ENCODE assay signal across 2 fruit fly cellular contexts in the genomic region with DNA sequence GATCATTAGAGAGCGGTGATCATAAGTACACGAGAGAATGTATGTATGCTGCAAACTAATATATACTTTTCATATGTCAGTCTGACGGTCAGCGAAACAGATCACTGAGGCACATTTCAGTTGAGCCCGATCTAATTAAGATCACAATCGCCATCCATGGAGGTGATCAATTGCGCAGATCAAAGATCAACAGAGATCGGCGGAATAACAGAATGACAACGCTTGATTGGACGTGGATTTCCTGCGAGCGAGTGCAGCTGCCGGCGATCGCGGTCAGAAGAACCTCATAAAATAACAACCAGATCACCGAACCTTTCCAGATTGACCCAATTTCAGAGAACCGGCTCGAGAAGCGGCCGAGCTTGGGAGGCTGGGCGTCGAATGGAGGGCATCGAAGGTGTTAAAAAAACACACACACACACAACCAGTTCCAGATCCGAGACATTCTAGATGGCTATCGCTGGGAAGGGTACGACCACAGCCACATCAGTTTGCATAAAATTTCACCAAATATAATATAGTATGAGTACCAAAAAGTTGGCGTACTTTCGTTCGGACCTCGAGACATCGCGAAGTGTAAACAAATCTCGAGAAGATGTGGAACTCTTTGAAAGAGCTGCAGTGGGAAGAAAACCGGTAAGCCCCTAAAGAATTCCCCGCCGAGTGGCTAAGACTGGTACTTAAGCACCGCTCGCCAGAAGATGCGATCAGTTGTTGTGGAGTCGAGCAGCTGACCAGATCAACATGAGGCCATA.
TF ChIP-seq lines count a peak whose summit lies in the region.

A gene (plus strand): TSS at position 705 of the 755 bp plus-strand sequence.

- TF ChIP-seq CTCF in whole organism, embryonic (GFP tag; optimal IDR thresholded peaks at IDR 0.05; lab: Kevin White, UChicago): no peak

TF ChIP-seq in whole organism, embryonic, 481 proteins besides CTCF, POLR2A, EP300 and RAD21:
- no peak for TF ChIP-seq CG3407 (GFP tag; optimal IDR thresholded peaks at IDR 0.05; lab: Kevin White, UChicago)
- TF ChIP-seq Ets65A (GFP tag; lab: Kevin White, UChicago): peak; percentile 36
- TF ChIP-seq CG6654 (GFP tag; optimal IDR thresholded peaks at IDR 0.05; lab: Kevin White, UChicago): no peak
- no peak for TF ChIP-seq lov (optimal IDR thresholded peaks at IDR 0.05; lab: Kevin White, UChicago)
- TF ChIP-seq lov (GFP tag; IDR thresholded peaks at IDR 0.05; lab: Robert Waterston, UW): no peak
TF ChIP-seq in whole organism, embryonic: peak in this region for 1.

TF ChIP-seq in whole organism, prepupa, 60 proteins besides CTCF, POLR2A, EP300 and RAD21:
- TF ChIP-seq achi (GFP tag; optimal IDR thresholded peaks at IDR 0.05; lab: Kevin White, UChicago): no peak
- TF ChIP-seq eg (GFP tag; IDR thresholded peaks at IDR 0.05; lab: Robert Waterston, UW): no peak
- no peak for TF ChIP-seq Sox14 (GFP tag; optimal IDR thresholded peaks at IDR 0.05; lab: Kevin White, UChicago)
- no peak for TF ChIP-seq Ets96B (tag; optimal IDR thresholded peaks at IDR 0.05; lab: Kevin White, UChicago)
- TF ChIP-seq CG10669 (GFP tag; optimal IDR thresholded peaks at IDR 0.05; lab: Kevin White, UChicago): no peak
- no peak for TF ChIP-seq CG6163 (GFP tag; IDR thresholded peaks at IDR 0.05; lab: Robert Waterston, UW)
- no peak for TF ChIP-seq CG7368 (GFP tag; optimal IDR thresholded peaks at IDR 0.05; lab: Kevin White, UChicago)
- no peak for TF ChIP-seq lz (GFP tag; optimal IDR thresholded peaks at IDR 0.05; lab: Kevin White, UChicago)
- no peak for TF ChIP-seq CG6276 (GFP tag; optimal IDR thresholded peaks at IDR 0.05; lab: Kevin White, UChicago)
- TF ChIP-seq CG6854 (GFP tag; optimal IDR thresholded peaks at IDR 0.05; lab: Kevin White, UChicago): peak; percentile 45
- TF ChIP-seq CG6792 (GFP tag; optimal IDR thresholded peaks at IDR 0.05; lab: Kevin White, UChicago): no peak
- TF ChIP-seq CG8319 (GFP tag; optimal IDR thresholded peaks at IDR 0.05; lab: Kevin White, UChicago): no peak
- TF ChIP-seq Gug (GFP tag; IDR thresholded peaks at IDR 0.05; lab: Robert Waterston, UW): no peak
- TF ChIP-seq svp (GFP tag; lab: Kevin White, UChicago): peak; percentile 92
- TF ChIP-seq CG8632 (GFP tag; optimal IDR thresholded peaks at IDR 0.05; lab: Kevin White, UChicago): no peak
- TF ChIP-seq Smox (GFP tag; optimal IDR thresholded peaks at IDR 0.05; lab: Kevin White, UChicago): no peak
- TF ChIP-seq CG9139 (GFP tag; optimal IDR thresholded peaks at IDR 0.05; lab: Kevin White, UChicago): no peak
- no peak for TF ChIP-seq esn (GFP tag; optimal IDR thresholded peaks at IDR 0.05; lab: Kevin White, UChicago)
- TF ChIP-seq fkh (GFP tag; optimal IDR thresholded peaks at IDR 0.05; lab: Kevin White, UChicago): no peak
- TF ChIP-seq salr (GFP tag; optimal IDR thresholded peaks at IDR 0.05; lab: Kevin White, UChicago): no peak
- TF ChIP-seq Hr4 (GFP tag; optimal IDR thresholded peaks at IDR 0.05; lab: Kevin White, UChicago): no peak
- TF ChIP-seq Eip78C (GFP tag; lab: Kevin White, UChicago): peak; percentile 58
- no peak for TF ChIP-seq fd59A (GFP tag; optimal IDR thresholded peaks at IDR 0.05; lab: Kevin White, UChicago)
- TF ChIP-seq Blimp-1 (GFP tag; optimal IDR thresholded peaks at IDR 0.05; lab: Kevin White, UChicago): peak; percentile 65
- peak; percentile 20 for TF ChIP-seq Eip75B (GFP tag; optimal IDR thresholded peaks at IDR 0.05; lab: Kevin White, UChicago)
- no peak for TF ChIP-seq CG34406 (GFP tag; optimal IDR thresholded peaks at IDR 0.05; lab: Kevin White, UChicago)
- no peak for TF ChIP-seq CG11294 (GFP tag; IDR thresholded peaks at IDR 0.05; lab: Robert Waterston, UW)
- no peak for TF ChIP-seq Lpt (GFP tag; optimal IDR thresholded peaks at IDR 0.05; lab: Kevin White, UChicago)
- no peak for TF ChIP-seq dac (GFP tag; optimal IDR thresholded peaks at IDR 0.05; lab: Kevin White, UChicago)
- no peak for TF ChIP-seq Ets21C (GFP tag; optimal IDR thresholded peaks at IDR 0.05; lab: Kevin White, UChicago)
- TF ChIP-seq CG31627 (GFP tag; optimal IDR thresholded peaks at IDR 0.05; lab: Kevin White, UChicago): no peak
- TF ChIP-seq topi (GFP tag; optimal IDR thresholded peaks at IDR 0.05; lab: Kevin White, UChicago): no peak
- TF ChIP-seq CG11902 (GFP tag; optimal IDR thresholded peaks at IDR 0.05; lab: Kevin White, UChicago): no peak
- TF ChIP-seq Sox15 (GFP tag; optimal IDR thresholded peaks at IDR 0.05; lab: Kevin White, UChicago): no peak
